Fruit fly (Drosophila melanogaster): ENCODE data around the gene jar.

jar gene

dm6 chr3R:24295556-24296465 is 24.8 kb upstream of the jar start (continued):
- TF ChIP-seq Blimp-1 (GFP tag; optimal IDR thresholded peaks at IDR 0.05): peak; percentile 93
- TF ChIP-seq topi (GFP tag; optimal IDR thresholded peaks at IDR 0.05): peak; percentile 99
- TF ChIP-seq Hr38 (GFP tag; optimal IDR thresholded peaks at IDR 0.05): no peak
- peak; percentile 99 for TF ChIP-seq lz (GFP tag; optimal IDR thresholded peaks at IDR 0.05)
- peak; percentile 94 for TF ChIP-seq CG6808 (GFP tag; optimal IDR thresholded peaks at IDR 0.05)
- TF ChIP-seq Lpt (GFP tag; optimal IDR thresholded peaks at IDR 0.05): peak; percentile 89
- peak; percentile 96 for TF ChIP-seq achi (GFP tag; optimal IDR thresholded peaks at IDR 0.05)
- TF ChIP-seq dsx (GFP tag; optimal IDR thresholded peaks at IDR 0.05; ENCODE audit: poor library complexity, severe bottlenecking): peak; percentile 96
- peak; percentile 97 for TF ChIP-seq fd59A (GFP tag; optimal IDR thresholded peaks at IDR 0.05)
- peak; percentile 96 for TF ChIP-seq CG11762 (GFP tag; optimal IDR thresholded peaks at IDR 0.05; ENCODE audit: insufficient read depth)
- TF ChIP-seq Hr39 (GFP tag; optimal IDR thresholded peaks at IDR 0.05): peak; percentile 99
- TF ChIP-seq CG4318 (GFP tag; optimal IDR thresholded peaks at IDR 0.05): peak; percentile 78
- peak; percentile 99 for TF ChIP-seq cyc (GFP tag; optimal IDR thresholded peaks at IDR 0.05)
- peak; percentile 72 for TF ChIP-seq dac (GFP tag; optimal IDR thresholded peaks at IDR 0.05)
- peak; percentile 100 for TF ChIP-seq Eip78C (GFP tag)
- peak; percentile 95 for TF ChIP-seq CG3032 (tag; optimal IDR thresholded peaks at IDR 0.05)
- TF ChIP-seq fkh (GFP tag; optimal IDR thresholded peaks at IDR 0.05): peak; percentile 69
- peak; percentile 98 for TF ChIP-seq OdsH (GFP tag; optimal IDR thresholded peaks at IDR 0.05)
- TF ChIP-seq acj6 (GFP tag; optimal IDR thresholded peaks at IDR 0.05): peak; percentile 99
- peak; percentile 98 for TF ChIP-seq CG34406 (GFP tag; optimal IDR thresholded peaks at IDR 0.05)
- peak; percentile 89 for TF ChIP-seq CG8119 (GFP tag; IDR thresholded peaks at IDR 0.05)
- TF ChIP-seq CG7368 (GFP tag; optimal IDR thresholded peaks at IDR 0.05): peak; percentile 94
- peak; percentile 92 for TF ChIP-seq fd85E (GFP tag; optimal IDR thresholded peaks at IDR 0.05)
- peak; percentile 99 for TF ChIP-seq esn (GFP tag; optimal IDR thresholded peaks at IDR 0.05)
- peak; percentile 98 for TF ChIP-seq pdm3 (GFP tag; optimal IDR thresholded peaks at IDR 0.05)
- peak; percentile 98 for TF ChIP-seq Ets21C (GFP tag; optimal IDR thresholded peaks at IDR 0.05)
- TF ChIP-seq CG6163 (GFP tag; IDR thresholded peaks at IDR 0.05): peak; percentile 98
- TF ChIP-seq CG6792 (GFP tag; optimal IDR thresholded peaks at IDR 0.05): peak; percentile 99

DNA sequence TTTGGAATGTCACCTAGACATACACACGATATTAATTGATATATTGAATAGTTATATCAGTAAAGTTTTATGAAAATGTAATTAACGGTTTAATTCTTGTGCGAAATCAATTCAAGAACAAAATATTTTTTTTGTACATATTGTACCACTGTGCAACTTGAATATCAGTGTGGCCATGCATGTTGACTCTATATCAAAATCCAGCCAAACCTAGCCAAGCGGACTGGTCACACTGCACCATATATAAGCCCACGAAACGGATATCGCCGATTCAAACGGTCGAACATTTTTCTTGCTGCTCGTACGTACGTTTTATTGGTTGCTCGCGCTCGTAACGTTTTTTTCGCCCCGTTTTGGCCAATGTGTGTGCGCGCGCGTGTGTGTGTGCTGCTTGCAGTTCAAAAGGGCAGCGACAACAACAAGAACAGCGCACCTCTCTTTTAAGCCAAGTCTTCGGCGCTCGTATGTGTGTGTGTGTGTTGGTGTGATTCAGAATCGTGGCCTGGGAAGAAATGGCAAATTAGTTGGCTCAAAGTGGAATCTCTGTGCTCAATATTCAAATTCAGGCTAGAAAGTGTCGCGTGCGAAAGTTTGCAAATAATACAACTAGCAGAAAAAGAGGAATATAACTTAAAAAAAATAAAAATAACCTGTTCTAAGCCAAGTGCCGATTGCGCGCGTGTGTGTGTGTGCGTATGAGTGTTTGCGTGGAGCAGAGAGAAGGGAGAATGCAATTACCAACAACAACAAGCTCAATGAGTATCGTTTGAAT is 23.9 kb upstream of the jar start, which contains the start of gene crb:
Gene crb (plus strand): TSS at position 295 of the 772 bp plus-strand sequence.
- TF ChIP-seq CG8119 (GFP tag; IDR thresholded peaks at IDR 0.05): no peak
- TF ChIP-seq lz (GFP tag; optimal IDR thresholded peaks at IDR 0.05): peak; percentile 67
- no peak for TF ChIP-seq CG6276 (GFP tag; optimal IDR thresholded peaks at IDR 0.05)
- peak; percentile 7 for TF ChIP-seq CG11762 (GFP tag; optimal IDR thresholded peaks at IDR 0.05; ENCODE audit: insufficient read depth)
- peak; percentile 67 for TF ChIP-seq Sox14 (GFP tag; optimal IDR thresholded peaks at IDR 0.05)
- TF ChIP-seq achi (GFP tag; optimal IDR thresholded peaks at IDR 0.05): peak; percentile 27
- TF ChIP-seq CG31627 (GFP tag; optimal IDR thresholded peaks at IDR 0.05): peak; percentile 38
- peak; percentile 69 for TF ChIP-seq vri (GFP tag; optimal IDR thresholded peaks at IDR 0.05)
- TF ChIP-seq fkh (GFP tag; optimal IDR thresholded peaks at IDR 0.05): peak; percentile 45
- TF ChIP-seq Hr38 (GFP tag; optimal IDR thresholded peaks at IDR 0.05): no peak
- TF ChIP-seq CG6854 (GFP tag; optimal IDR thresholded peaks at IDR 0.05): peak; percentile 45
- no peak for TF ChIP-seq Gug (GFP tag; IDR thresholded peaks at IDR 0.05)
- no peak for TF ChIP-seq Blimp-1 (GFP tag; optimal IDR thresholded peaks at IDR 0.05)
- no peak for TF ChIP-seq CG10669 (GFP tag; optimal IDR thresholded peaks at IDR 0.05)
- TF ChIP-seq CG6792 (GFP tag; optimal IDR thresholded peaks at IDR 0.05): peak; percentile 25
- TF ChIP-seq CG11294 (GFP tag; IDR thresholded peaks at IDR 0.05): no peak
- TF ChIP-seq Eip75B (GFP tag; optimal IDR thresholded peaks at IDR 0.05): peak; percentile 56
- TF ChIP-seq CG9139 (GFP tag; optimal IDR thresholded peaks at IDR 0.05): peak; percentile 38
- no peak for TF ChIP-seq CG4318 (GFP tag; optimal IDR thresholded peaks at IDR 0.05)
- peak; percentile 16 for TF ChIP-seq Ets96B (tag; optimal IDR thresholded peaks at IDR 0.05)
- TF ChIP-seq pdm3 (GFP tag; optimal IDR thresholded peaks at IDR 0.05): peak; percentile 42
- peak; percentile 44 for TF ChIP-seq net (GFP tag; optimal IDR thresholded peaks at IDR 0.05)
- peak; percentile 35 for TF ChIP-seq Hr39 (GFP tag; optimal IDR thresholded peaks at IDR 0.05)
- TF ChIP-seq topi (GFP tag; optimal IDR thresholded peaks at IDR 0.05): peak; percentile 35
- no peak for TF ChIP-seq fd85E (GFP tag; optimal IDR thresholded peaks at IDR 0.05)
- TF ChIP-seq CG11902 (GFP tag; optimal IDR thresholded peaks at IDR 0.05): no peak
- no peak for TF ChIP-seq CG7368 (GFP tag; optimal IDR thresholded peaks at IDR 0.05)
- TF ChIP-seq OdsH (GFP tag; optimal IDR thresholded peaks at IDR 0.05): peak; percentile 12
- TF ChIP-seq dac (GFP tag; optimal IDR thresholded peaks at IDR 0.05): no peak
- TF ChIP-seq fd59A (GFP tag; optimal IDR thresholded peaks at IDR 0.05): no peak
- TF ChIP-seq Hr4 (GFP tag; optimal IDR thresholded peaks at IDR 0.05): peak; percentile 50
- peak; percentile 41 for TF ChIP-seq acj6 (GFP tag; optimal IDR thresholded peaks at IDR 0.05)
- peak; percentile 93 for TF ChIP-seq svp (GFP tag)
- no peak for TF ChIP-seq Sox15 (GFP tag; optimal IDR thresholded peaks at IDR 0.05)
